Fruit fly (Drosophila melanogaster): ENCODE measurements around the gene spir.

spir gene

dm6 chr2L:20287189-20287588 lies 23.8 kb upstream of the spir start (continued):
- TF ChIP-seq CG10209 (GFP tag; optimal IDR thresholded peaks at IDR 0.05) (peak; percentile 59), ab (GFP tag; optimal IDR thresholded peaks at IDR 0.05) (no peak), Xrp1 (GFP tag; IDR thresholded peaks at IDR 0.05) (no peak), CG18619 (GFP tag; optimal IDR thresholded peaks at IDR 0.05) (peak; percentile 75), sob (GFP tag; IDR thresholded peaks at IDR 0.05) (peak; percentile 39; the same call in 1 of the 2 replicates), CG17612 (GFP tag; IDR thresholded peaks at IDR 0.05) (0 out of 2 replicates have a peak, but pooled peaks have one; percentile 44), CG5245 (GFP tag; optimal IDR thresholded peaks at IDR 0.05) (no peak), org-1 (GFP tag; optimal IDR thresholded peaks at IDR 0.05) (peak; percentile 55), Jarid2 (GFP tag; optimal IDR thresholded peaks at IDR 0.05) (peak; percentile 33), ash1 (GFP tag; optimal IDR thresholded peaks at IDR 0.05) (no peak), dysf (GFP tag; IDR thresholded peaks at IDR 0.05) (peak; percentile 23; the same call in 1 of the 3 replicates), Pdp1 (GFP tag; optimal IDR thresholded peaks at IDR 0.05) (peak in 1 of 2 experiments; percentile 29), CG11696 (GFP tag; IDR thresholded peaks at IDR 0.05) (peak; percentile 48; the same call in 1 of the 2 replicates), Awh (GFP tag; IDR thresholded peaks at IDR 0.05) (peak; percentile 17; the same call in 1 of the 2 replicates), chm (GFP tag; IDR thresholded peaks at IDR 0.05) (peak; percentile 88), mirr (GFP tag; optimal IDR thresholded peaks at IDR 0.05) (peak; percentile 67), Sry-β (GFP tag; optimal IDR thresholded peaks at IDR 0.05) (peak; percentile 24), sens (GFP tag) (peak; percentile 95), CG2199 (GFP tag; IDR thresholded peaks at IDR 0.05) (0 out of 3 replicates have a peak, but pooled peaks have one; percentile 16), sens-2 (GFP tag; IDR thresholded peaks at IDR 0.05) (peak; percentile 48; the same call in 1 of the 2 replicates), CG13424 (tag; optimal IDR thresholded peaks at IDR 0.05) (peak; percentile 31), CG17912 (GFP tag; optimal IDR thresholded peaks at IDR 0.05) (peak; percentile 96), Hsf (GFP tag; optimal IDR thresholded peaks at IDR 0.05) (peak; percentile 54), Bgb (GFP tag; IDR thresholded peaks at IDR 0.05; ENCODE audit: partially characterized antibody) (no peak), CG15696 (tag; optimal IDR thresholded peaks at IDR 0.05) (no peak), CG1792 (GFP tag; optimal IDR thresholded peaks at IDR 0.05) (no peak), PHDP (tag; optimal IDR thresholded peaks at IDR 0.05) (peak; percentile 81), unc-4 (GFP tag; IDR thresholded peaks at IDR 0.05; ENCODE audit: partially characterized antibody) (no peak), stc (GFP tag; IDR thresholded peaks at IDR 0.05) (peak; percentile 53), dpn (GFP tag; optimal IDR thresholded peaks at IDR 0.05) (peak in 1 of 2 experiments; percentile 17), BEAF-32 (GFP tag; optimal IDR thresholded peaks at IDR 0.05) (no peak), CG3065 (GFP tag; optimal IDR thresholded peaks at IDR 0.05) (peak; percentile 67), sc (optimal IDR thresholded peaks at IDR 0.05) (no peak), sc (GFP tag; optimal IDR thresholded peaks at IDR 0.05) (peak; percentile 66), Hr78 (GFP tag; optimal IDR thresholded peaks at IDR 0.05) (no peak), psq (GFP tag; optimal IDR thresholded peaks at IDR 0.05) (no peak), Scr (GFP tag; IDR thresholded peaks at IDR 0.05; ENCODE audit: partially characterized antibody) (no peak), CG7271 (tag; optimal IDR thresholded peaks at IDR 0.05) (peak; percentile 97), CG1603 (tag; optimal IDR thresholded peaks at IDR 0.05) (peak; percentile 83), Dref (GFP tag; IDR thresholded peaks at IDR 0.05) (no peak), CG5180 (GFP tag; optimal IDR thresholded peaks at IDR 0.05) (peak; percentile 25), az2 (GFP tag; optimal IDR thresholded peaks at IDR 0.05) (peak; percentile 42), esg (GFP tag; conservative IDR thresholded peaks at IDR 0.05) (no peak), pzg (GFP tag; optimal IDR thresholded peaks at IDR 0.05) (no peak), CG13123 (GFP tag; optimal IDR thresholded peaks at IDR 0.05) (peak; percentile 38), HLHmδ (GFP tag; optimal IDR thresholded peaks at IDR 0.05) (peak; percentile 96), CG4424 (GFP tag; optimal IDR thresholded peaks at IDR 0.05) (peak; percentile 50), CG4617 (GFP tag; optimal IDR thresholded peaks at IDR 0.05; ENCODE audit: borderline replicate concordance) (no peak), Mes4 (GFP tag; optimal IDR thresholded peaks at IDR 0.05) (peak; percentile 65), CG6813 (GFP tag; optimal IDR thresholded peaks at IDR 0.05) (peak; percentile 77)

All from whole organism, embryonic.